Fruit fly (Drosophila melanogaster) S2 (cell line): Measurements from ENCODE around the gene X11L.

Experiments used
- CG8478 ChIP-seq: fragments of >200 bp; optimal IDR thresholded peaks from 2 replicates; lab custom pipeline; 2018
- CTCF ChIP-seq, 2 experiments: fragments of >200 bp; optimal IDR thresholded peaks; 2 replicates each; lab custom pipeline; 2018

DNA sequence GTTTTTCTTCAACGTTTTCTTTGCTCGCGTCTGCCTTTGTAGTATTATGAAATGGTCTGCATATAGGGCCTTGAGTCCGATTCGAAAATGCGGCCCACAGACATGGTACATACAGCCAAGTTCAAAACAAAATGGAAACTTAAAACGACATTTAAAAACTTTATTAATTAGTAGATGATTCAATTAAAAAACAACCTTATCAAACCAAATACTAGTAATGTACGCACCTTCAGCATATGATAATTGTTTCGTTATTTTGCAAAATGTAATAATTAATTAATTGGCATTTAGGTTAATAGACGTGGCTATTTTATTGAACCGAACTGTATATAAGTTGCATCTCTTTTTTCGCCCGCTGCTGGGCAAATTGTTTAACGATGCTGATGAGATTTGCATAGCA lies 4.7 kb upstream of the X11L start:
- TF ChIP-seq CG8478 (lab: Kevin White, UChicago) (no peak), CTCF (optimal IDR thresholded peaks at IDR 0.05; lab: Kevin White, UChicago) (no peak)
